Worm (Caenorhabditis elegans) whole organism, L4/young adult: Measurements from ENCODE around the gene C10B5.1.

Experiments used
- W03F9.2 ChIP-seq: fragments of 150-350 bp; optimal IDR thresholded peaks from 2 replicates; lab custom pipeline; 2014; ENCODE audit warnings: missing biosample characterization, missing genetic modification characterization
- him-1 ChIP-seq: sonication (generic microtip); optimal IDR thresholded peaks from 2 replicates; lab custom pipeline; 2016; ENCODE audit warnings: missing genotype, missing genetic modification reagents, missing genetic modification characterization, missing compliant biosample characterization

ce11 chrV:8552460-8552859, 28.6 kb upstream of the C10B5.1 start, which contains the start of gene acr-15:
- no peak for TF ChIP-seq him-1
- TF ChIP-seq W03F9.2 (tag; lab: Kevin White, UChicago) = no peak
